Fruit fly (Drosophila melanogaster) whole organism, pupa: ENCODE results near the gene CG34273.

Experiments used
- CG10348 ChIP-seq: fragments of 200-800 bp; sonication (Bioruptor generic); IDR thresholded peaks from 2 replicates; pipeline ENCODE4 v1.3.6; 2022; ENCODE audit warnings: missing biosample characterization, missing genetic modification characterization
- CG12605 ChIP-seq: fragments of 200-800 bp; sonication (Bioruptor generic); IDR thresholded peaks from 2 replicates; pipeline ENCODE4 v1.3.6; 2022; ENCODE audit warnings: missing biosample characterization, missing genetic modification characterization
- CG13204 ChIP-seq: fragments of 200-800 bp; sonication (Bioruptor generic); optimal IDR thresholded peaks from 2 replicates; lab custom pipeline; 2018; ENCODE audit warnings: missing biosample characterization, mild to moderate bottlenecking, missing genetic modification characterization, moderate library complexity
- CG14655 ChIP-seq: fragments of 200-800 bp; sonication (Bioruptor generic); optimal IDR thresholded peaks from 3 replicates; lab custom pipeline; 2017; ENCODE audit warnings: mild to moderate bottlenecking, missing biosample characterization, missing genetic modification reagents, missing genetic modification characterization
- CG15710 ChIP-seq: fragments of 200-800 bp; sonication (Bioruptor generic); optimal IDR thresholded peaks from 2 replicates; lab custom pipeline; 2018; ENCODE audit warnings: missing biosample characterization, mild to moderate bottlenecking, missing genetic modification characterization, moderate library complexity
- CG17806 ChIP-seq: fragments of 200-800 bp; sonication (Bioruptor generic); optimal IDR thresholded peaks from 2 replicates; lab custom pipeline; 2018; ENCODE audit warnings: missing biosample characterization, mild to moderate bottlenecking, missing genetic modification characterization, moderate library complexity
- CG32121 ChIP-seq: fragments of 200-800 bp; sonication (Bioruptor generic); IDR thresholded peaks from 2 replicates; pipeline ENCODE4 v1.3.6; 2022; ENCODE audit warnings: missing biosample characterization, missing genetic modification characterization
- CG34367 ChIP-seq: fragments of 200-800 bp; sonication (Bioruptor generic); optimal IDR thresholded peaks from 2 replicates; lab custom pipeline; 2018; ENCODE audit warnings: missing biosample characterization, mild to moderate bottlenecking, missing genetic modification characterization
- CG4496 ChIP-seq: fragments of 200-800 bp; sonication (Bioruptor generic); IDR thresholded peaks from 3 replicates; pipeline ENCODE4 v1.3.6; 2022; ENCODE audit warnings: missing biosample characterization, missing genetic modification characterization
- CG8159 ChIP-seq: fragments of 200-800 bp; sonication (Bioruptor generic); optimal IDR thresholded peaks from 3 replicates; lab custom pipeline; 2018; ENCODE audit warnings: missing biosample characterization, mild to moderate bottlenecking, missing genetic modification characterization, moderate library complexity
- CG8301 ChIP-seq: fragments of 200-800 bp; sonication (Bioruptor generic); optimal IDR thresholded peaks from 2 replicates; lab custom pipeline; 2018; ENCODE audit warnings: missing biosample characterization, mild to moderate bottlenecking, missing genetic modification characterization
- CG9948 ChIP-seq: fragments of 200-800 bp; sonication (Bioruptor generic); optimal IDR thresholded peaks from 2 replicates; lab custom pipeline; 2018; ENCODE audit warnings: missing biosample characterization, mild to moderate bottlenecking, missing genetic modification characterization, moderate library complexity
- D1 ChIP-seq: fragments of 200-800 bp; sonication (Bioruptor generic); optimal IDR thresholded peaks from 2 replicates; lab custom pipeline; 2018; ENCODE audit warnings: missing biosample characterization, mild to moderate bottlenecking, missing genetic modification characterization, moderate library complexity
- EcR ChIP-seq: fragments of 200-800 bp; sonication (Bioruptor generic); optimal IDR thresholded peaks from 3 replicates; lab custom pipeline; 2019; ENCODE audit warnings: missing biosample characterization, missing genetic modification characterization, mild to moderate bottlenecking, moderate library complexity, missing genetic modification reagents
- Ets98B ChIP-seq: fragments of 200-800 bp; sonication (Bioruptor generic); IDR thresholded peaks from 2 replicates; pipeline ENCODE4 v1.3.6; 2022; ENCODE audit warnings: missing biosample characterization, missing genetic modification characterization
- Pif1A ChIP-seq: fragments of 200-800 bp; sonication (Bioruptor generic); optimal IDR thresholded peaks from 3 replicates; lab custom pipeline; 2016; ENCODE audit warnings: missing biosample characterization, missing genetic modification characterization
- Pif1B ChIP-seq: fragments of 200-800 bp; sonication (Bioruptor generic); optimal IDR thresholded peaks from 3 replicates; lab custom pipeline; 2016; ENCODE audit warnings: missing biosample characterization, missing genetic modification characterization
- Snoo ChIP-seq: fragments of 200-800 bp; sonication (Bioruptor generic); optimal IDR thresholded peaks from 3 replicates; lab custom pipeline; 2017; ENCODE audit warnings: missing biosample characterization, mild to moderate bottlenecking, missing genetic modification characterization, inconsistent platforms
- fd96Ca ChIP-seq: fragments of 200-800 bp; sonication (Bioruptor generic); IDR thresholded peaks from 3 replicates; pipeline ENCODE4 v1.3.6; 2022; ENCODE audit warnings: missing biosample characterization, missing genetic modification characterization
- gl ChIP-seq: fragments of 200-800 bp; sonication (Bioruptor generic); optimal IDR thresholded peaks from 2 replicates; lab custom pipeline; 2018; ENCODE audit warnings: missing biosample characterization, mild to moderate bottlenecking, missing genetic modification characterization
- rn ChIP-seq: fragments of 200-800 bp; sonication (Bioruptor generic); IDR thresholded peaks from 2 replicates; pipeline ENCODE4 v1.3.6; 2022; ENCODE audit warnings: missing biosample characterization, missing genetic modification characterization

The CG34273 gene

dm6 chr3R:14542038-14542437 lies 25.2 kb downstream of the CG34273 start:
- TF ChIP-seq Snoo (tag; lab: Kevin White, UChicago) (no peak), fd96Ca (GFP tag; lab: Robert Waterston, UW) (no peak), gl (tag; lab: Kevin White, UChicago) (no peak), EcR (GFP tag; lab: Kevin White, UChicago) (no peak), D1 (no peak), CG34367 (tag; lab: Kevin White, UChicago) (no peak), CG15710 (no peak), CG4496 (no peak), CG8159 (tag; lab: Kevin White, UChicago) (no peak), CG8301 (tag; lab: Kevin White, UChicago) (no peak), rn (GFP tag; lab: Robert Waterston, UW) (no peak), CG17806 (tag; lab: Kevin White, UChicago) (no peak)

- TF ChIP-seq Pif1A (GFP tag; lab: Kevin White, UChicago) (no peak), CG13204 (GFP tag; lab: Kevin White, UChicago) (no peak), D1 (no peak), CG8301 (tag; lab: Kevin White, UChicago) (no peak)
- TF ChIP-seq, all 21 proteins: peak for 0
These were observed 31.9 kb downstream of the CG34273 start for dm6 chr3R:14548752-14549151.

- TF ChIP-seq CG8301 (tag; lab: Kevin White, UChicago): no peak
- TF ChIP-seq EcR (GFP tag; lab: Kevin White, UChicago): no peak
- TF ChIP-seq CG14655: no peak
- no peak for TF ChIP-seq Ets98B (GFP tag; lab: Robert Waterston, UW)
- no peak for TF ChIP-seq CG12605 (GFP tag; lab: Robert Waterston, UW)
- TF ChIP-seq CG8159 (tag; lab: Kevin White, UChicago): no peak
- no peak for TF ChIP-seq CG32121 (GFP tag; lab: Robert Waterston, UW)
- TF ChIP-seq Snoo (tag; lab: Kevin White, UChicago): no peak
- TF ChIP-seq CG10348: no peak
- TF ChIP-seq CG13204 (GFP tag; lab: Kevin White, UChicago): no peak
- TF ChIP-seq D1: no peak
- no peak for TF ChIP-seq fd96Ca (GFP tag; lab: Robert Waterston, UW)
- no peak for TF ChIP-seq rn (GFP tag; lab: Robert Waterston, UW)
These were observed 38.2 kb downstream of the CG34273 start for dm6 chr3R:14555021-14555420.

dm6 chr3R:14557480-14558354 lies 40.9 kb downstream of the CG34273 start, which contains the start of gene Pde6:
Pde6 (minus strand) TSS chr3R:14558304.
- TF ChIP-seq CG34367 (tag; lab: Kevin White, UChicago): peak; percentile 44
- TF ChIP-seq CG4496: peak; percentile 88
- peak; percentile 53 for TF ChIP-seq gl (tag; lab: Kevin White, UChicago)
- peak; percentile 36 for TF ChIP-seq CG13204 (GFP tag; lab: Kevin White, UChicago)
- TF ChIP-seq CG8301 (tag; lab: Kevin White, UChicago): peak; percentile 65
- peak; percentile 85 for TF ChIP-seq CG32121 (GFP tag; lab: Robert Waterston, UW)
- peak; percentile 84 for TF ChIP-seq fd96Ca (GFP tag; lab: Robert Waterston, UW)
- TF ChIP-seq CG10348: no peak
- TF ChIP-seq CG14655: peak; percentile 81
- TF ChIP-seq CG9948 (tag; lab: Kevin White, UChicago): peak; percentile 29
- TF ChIP-seq Ets98B (GFP tag; lab: Robert Waterston, UW): peak; percentile 84
- TF ChIP-seq CG8159 (tag; lab: Kevin White, UChicago): peak; percentile 13
- TF ChIP-seq CG12605 (GFP tag; lab: Robert Waterston, UW): peak; percentile 96
- peak; percentile 88 for TF ChIP-seq Pif1B (GFP tag; lab: Kevin White, UChicago)
- TF ChIP-seq rn (GFP tag; lab: Robert Waterston, UW): peak; percentile 73; the same call in 1 of the 2 replicates
- TF ChIP-seq D1: no peak
- TF ChIP-seq Snoo (tag; lab: Kevin White, UChicago): peak; percentile 14
- no peak for TF ChIP-seq EcR (GFP tag; lab: Kevin White, UChicago)
- peak; percentile 85 for TF ChIP-seq Pif1A (GFP tag; lab: Kevin White, UChicago)
- TF ChIP-seq CG15710: peak; percentile 63
- TF ChIP-seq CG17806 (tag; lab: Kevin White, UChicago): peak; percentile 28

- no peak for TF ChIP-seq gl (tag; lab: Kevin White, UChicago)
- peak; percentile 72 for TF ChIP-seq Pif1A (GFP tag; lab: Kevin White, UChicago)
- peak; percentile 22 for TF ChIP-seq CG34367 (tag; lab: Kevin White, UChicago)
- TF ChIP-seq CG12605 (GFP tag; lab: Robert Waterston, UW): 0 out of 2 replicates have a peak, but pooled peaks have one; percentile 30
- peak; percentile 82 for TF ChIP-seq CG8159 (tag; lab: Kevin White, UChicago)
- TF ChIP-seq CG17806 (tag; lab: Kevin White, UChicago): peak; percentile 59
- no peak for TF ChIP-seq EcR (GFP tag; lab: Kevin White, UChicago)
- TF ChIP-seq CG9948 (tag; lab: Kevin White, UChicago): peak; percentile 67
- peak; percentile 83 for TF ChIP-seq CG32121 (GFP tag; lab: Robert Waterston, UW)
- TF ChIP-seq fd96Ca (GFP tag; lab: Robert Waterston, UW): peak; percentile 64
- peak; percentile 67 for TF ChIP-seq CG15710
- TF ChIP-seq Snoo (tag; lab: Kevin White, UChicago): peak; percentile 63
- TF ChIP-seq D1: no peak
- TF ChIP-seq CG8301 (tag; lab: Kevin White, UChicago): peak; percentile 82
- TF ChIP-seq CG14655: peak; percentile 83
- peak; percentile 46 for TF ChIP-seq Pif1B (GFP tag; lab: Kevin White, UChicago)
- TF ChIP-seq CG4496: peak; percentile 78; the same call in 2 of the 3 replicates
- TF ChIP-seq Ets98B (GFP tag; lab: Robert Waterston, UW): peak; percentile 77
- TF ChIP-seq CG13204 (GFP tag; lab: Kevin White, UChicago): no peak
- peak; percentile 51 for TF ChIP-seq CG10348
- TF ChIP-seq rn (GFP tag; lab: Robert Waterston, UW): peak; percentile 61
These were observed 41.6 kb downstream of the CG34273 start for dm6 chr3R:14558383-14558883.
